ENCODE assay signal across 1 worm cellular context in genomic region chrII:3911284-3911683, ce11.
TF ChIP-seq lines count a peak whose summit lies in the region.

No protein-coding gene starts in this region.

TF ChIP-seq in whole organism, L1 larva, 84 proteins besides CTCF, POLR2A, EP300 and RAD21 (continued from another document):
- TF ChIP-seq unc-130 (tag; optimal IDR thresholded peaks at IDR 0.05; lab: Kevin White, UChicago): no peak
- TF ChIP-seq ceh-90 (tag; optimal IDR thresholded peaks at IDR 0.05; lab: Kevin White, UChicago): no peak
- no peak for TF ChIP-seq nhr-85 (tag; lab: Kevin White, UChicago)
- TF ChIP-seq zip-4 (GFP tag; optimal IDR thresholded peaks at IDR 0.05; lab: Kevin White, UChicago): no peak
- no peak for TF ChIP-seq fos-1 (tag; optimal IDR thresholded peaks at IDR 0.05; lab: Kevin White, UChicago)
- no peak for TF ChIP-seq ets-5 (GFP tag; IDR thresholded peaks at IDR 0.05; lab: Robert Waterston, UW)
- TF ChIP-seq egl-13 (tag; optimal IDR thresholded peaks at IDR 0.05; lab: Kevin White, UChicago): no peak
- TF ChIP-seq ceh-88 (GFP tag; IDR thresholded peaks at IDR 0.05; lab: Robert Waterston, UW): no peak
- no peak for TF ChIP-seq F16B12.6 (tag; optimal IDR thresholded peaks at IDR 0.05; lab: Kevin White, UChicago)
